Worm (Caenorhabditis elegans) whole organism, late embryonic: ENCODE measurements around the gene C36B7.3.

ENCODE experiments used
- Y22D7AL.16 ChIP-seq: sonication (generic microtip); optimal IDR thresholded peaks from 2 replicates; lab custom pipeline; 2016; ENCODE audit warnings: missing genetic modification characterization, missing compliant biosample characterization
- ahr-1 ChIP-seq: sonication (generic microtip); optimal IDR thresholded peaks from 2 replicates; lab custom pipeline; 2016; ENCODE audit warnings: missing genetic modification characterization, missing compliant biosample characterization
- ceh-2 ChIP-seq: sonication (generic microtip); optimal IDR thresholded peaks from 2 replicates; lab custom pipeline; 2016; ENCODE audit warnings: missing genotype, missing genetic modification characterization, missing compliant biosample characterization
- ceh-9 ChIP-seq: sonication (generic microtip); optimal IDR thresholded peaks from 2 replicates; lab custom pipeline; 2016; ENCODE audit warnings: mild to moderate bottlenecking, missing genetic modification characterization, inconsistent platforms, missing compliant biosample characterization
- elt-4 ChIP-seq: sonication (generic microtip); optimal IDR thresholded peaks from 2 replicates; lab custom pipeline; 2016; ENCODE audit warnings: missing genetic modification characterization, missing compliant biosample characterization
- eyg-1 ChIP-seq: sonication (generic microtip); optimal IDR thresholded peaks from 2 replicates; lab custom pipeline; 2016; ENCODE audit warnings: missing genotype, missing genetic modification characterization, missing compliant biosample characterization
- hlh-15 ChIP-seq: sonication (generic microtip); optimal IDR thresholded peaks from 2 replicates; lab custom pipeline; 2016; ENCODE audit warnings: missing genetic modification characterization, missing compliant biosample characterization
- lim-6 ChIP-seq: sonication (generic microtip); optimal IDR thresholded peaks from 2 replicates; lab custom pipeline; 2016; ENCODE audit warnings: missing genetic modification characterization, missing compliant biosample characterization
- pat-9 ChIP-seq: fragments of 200-800 bp; sonication (Bioruptor generic); optimal IDR thresholded peaks from 2 replicates; lab custom pipeline; 2018; ENCODE audit warnings: mild to moderate bottlenecking, missing genetic modification characterization, moderate library complexity, missing compliant biosample characterization
- sdc-2 ChIP-seq: sonication (generic microtip); optimal IDR thresholded peaks from 2 replicates; lab custom pipeline; 2016; ENCODE audit warnings: missing genotype, missing genetic modification characterization, missing compliant biosample characterization
- unc-55 ChIP-seq: sonication (generic microtip); optimal IDR thresholded peaks from 2 replicates; lab custom pipeline; 2017; ENCODE audit warnings: missing biosample characterization, missing genetic modification reagents, missing genetic modification characterization
- unc-86 ChIP-seq: sonication (generic microtip); optimal IDR thresholded peaks from 2 replicates; lab custom pipeline; 2016; ENCODE audit warnings: missing genetic modification characterization, missing compliant biosample characterization
- zip-5 ChIP-seq: sonication (generic microtip); optimal IDR thresholded peaks from 2 replicates; lab custom pipeline; 2016; ENCODE audit warnings: missing genetic modification characterization, missing compliant biosample characterization

DNA sequence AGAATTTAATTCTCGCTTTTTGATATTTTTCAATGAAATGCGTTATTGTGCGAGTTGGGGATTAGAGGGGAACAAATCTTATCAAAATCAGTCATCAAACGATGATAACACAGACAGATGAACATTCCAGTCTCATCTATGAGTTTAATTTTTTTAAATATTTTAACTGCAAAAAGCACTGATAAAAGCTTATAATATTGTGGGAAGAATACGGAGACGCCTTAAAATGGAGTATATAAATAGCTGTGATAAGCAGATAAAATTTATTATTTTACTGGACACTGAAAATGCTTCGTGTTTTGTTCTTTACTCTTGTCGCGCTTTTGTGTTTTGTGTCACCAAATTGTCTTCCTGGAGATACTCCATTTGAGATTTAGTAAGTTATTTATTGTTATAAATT is 38.0 kb downstream of the C36B7.3 start, which contains the start of gene clec-86:
- TF ChIP-seq ceh-2 (no peak), elt-4 (tag; lab: Kevin White, UChicago) (no peak), pat-9 (tag; lab: Kevin White, UChicago) (no peak), unc-86 (tag; lab: Kevin White, UChicago) (no peak), zip-5 (tag; lab: Kevin White, UChicago) (no peak), ahr-1 (tag; lab: Kevin White, UChicago) (no peak), hlh-15 (tag; lab: Kevin White, UChicago) (no peak), eyg-1 (tag; lab: Kevin White, UChicago) (no peak), unc-55 (GFP tag; lab: Kevin White, UChicago) (no peak), lim-6 (tag; lab: Kevin White, UChicago) (no peak), Y22D7AL.16 (tag; lab: Kevin White, UChicago) (no peak), ceh-9 (tag; lab: Kevin White, UChicago) (no peak), sdc-2 (no peak)
